Fruit fly (Drosophila melanogaster) whole organism, embryonic: ENCODE measurements around the gene CG1847.
A peak's percentile ranks its signal among the peaks of the same experiment; 100 is the strongest.

Experiments used
- Awh ChIP-seq: fragments of 200-800 bp; sonication (Bioruptor generic); IDR thresholded peaks from 2 replicates; pipeline ENCODE4, ENCODE4 v1.3.6; 2022; ENCODE audit warnings: missing biosample characterization, missing genetic modification characterization
- CG10267 ChIP-seq: fragments of 200-800 bp; sonication (Bioruptor generic); optimal IDR thresholded peaks from 2 replicates; lab custom pipeline; 2018; ENCODE audit warnings: missing biosample characterization, mild to moderate bottlenecking, missing genetic modification characterization, moderate library complexity
- CG11085 ChIP-seq: fragments of 200-800 bp; sonication (Bioruptor generic); IDR thresholded peaks from 2 replicates; pipeline ENCODE4 v1.3.6; 2022; ENCODE audit warnings: missing biosample characterization, missing genetic modification characterization
- CG11456 ChIP-seq: fragments of 200-800 bp; sonication (Bioruptor generic); IDR thresholded peaks from 3 replicates; pipeline ENCODE4 v1.3.6; 2022; ENCODE audit warnings: missing biosample characterization, missing genetic modification characterization
- CG11504 ChIP-seq: fragments of 200-800 bp; sonication (Bioruptor generic); optimal IDR thresholded peaks from 3 replicates; lab custom pipeline; 2019; ENCODE audit warnings: missing biosample characterization, mild to moderate bottlenecking, missing genetic modification characterization, moderate library complexity
- CG12155 ChIP-seq: fragments of 200-800 bp; sonication (Bioruptor generic); optimal IDR thresholded peaks from 3 replicates; lab custom pipeline; 2016; ENCODE audit warnings: missing biosample characterization, missing genetic modification characterization
- CG12942 ChIP-seq: fragments of 200-800 bp; sonication (Bioruptor generic); optimal IDR thresholded peaks from 3 replicates; lab custom pipeline; 2016; ENCODE audit warnings: missing biosample characterization, missing genetic modification characterization
- CG13287 ChIP-seq: fragments of 200-800 bp; sonication (Bioruptor generic); IDR thresholded peaks from 2 replicates; pipeline ENCODE4 v1.3.6; 2022; ENCODE audit warnings: missing biosample characterization, missing genetic modification characterization; ENCODE audit not compliant: partially characterized antibody
- CG14050 ChIP-seq: fragments of 200-800 bp; sonication (Bioruptor generic); IDR thresholded peaks from 3 replicates; pipeline ENCODE4 v1.3.6; 2022; ENCODE audit warnings: missing biosample characterization, missing genetic modification characterization
- CG1603 ChIP-seq: fragments of 200-800 bp; sonication (Bioruptor generic); optimal IDR thresholded peaks from 2 replicates; lab custom pipeline; 2019; ENCODE audit warnings: missing biosample characterization, mild to moderate bottlenecking, missing genetic modification characterization, moderate library complexity
- CG18764 ChIP-seq: fragments of 200-800 bp; sonication (Bioruptor generic); optimal IDR thresholded peaks from 3 replicates; lab custom pipeline; 2016; ENCODE audit warnings: missing biosample characterization, missing genetic modification characterization
- CG3065 ChIP-seq: fragments of 200-800 bp; sonication (Bioruptor generic); optimal IDR thresholded peaks from 2 replicates; lab custom pipeline; 2016; ENCODE audit warnings: missing biosample characterization, missing genetic modification characterization
- CG32532 ChIP-seq: fragments of 200-800 bp; sonication (Bioruptor generic); IDR thresholded peaks from 2 replicates; pipeline ENCODE4 v1.3.6; 2022; ENCODE audit warnings: missing biosample characterization, missing genetic modification characterization
- CG4404 ChIP-seq: fragments of 200-800 bp; sonication (Bioruptor generic); IDR thresholded peaks from 2 replicates; pipeline ENCODE4 v1.3.6; 2022; ENCODE audit warnings: missing biosample characterization, missing genetic modification characterization
- CG4617 ChIP-seq: fragments of 200-800 bp; sonication (Bioruptor generic); optimal IDR thresholded peaks from 3 replicates; lab custom pipeline; 2016; ENCODE audit warnings: missing biosample characterization, missing genetic modification characterization, borderline replicate concordance
- CG6683 ChIP-seq: fragments of 200-800 bp; sonication (Bioruptor generic); optimal IDR thresholded peaks from 2 replicates; lab custom pipeline; 2017; ENCODE audit warnings: missing biosample characterization, mild to moderate bottlenecking, missing genetic modification characterization, missing genetic modification reagents
- CG6689 ChIP-seq: fragments of 200-800 bp; sonication (Bioruptor generic); IDR thresholded peaks from 2 replicates; pipeline ENCODE4 v1.3.6; 2022; ENCODE audit warnings: missing biosample characterization, missing genetic modification characterization
- CG7372 ChIP-seq: fragments of 200-800 bp; sonication (Bioruptor generic); IDR thresholded peaks from 2 replicates; pipeline ENCODE4 v1.3.6; 2022; ENCODE audit warnings: missing biosample characterization, missing genetic modification characterization
- CG7745 ChIP-seq: fragments of 200-800 bp; sonication (Bioruptor generic); optimal IDR thresholded peaks from 2 replicates; lab custom pipeline; 2018; ENCODE audit warnings: missing biosample characterization, mild to moderate bottlenecking, missing genetic modification characterization, moderate library complexity
- CG7987 ChIP-seq: fragments of 200-800 bp; sonication (Bioruptor generic); optimal IDR thresholded peaks from 2 replicates; lab custom pipeline; 2018; ENCODE audit warnings: missing biosample characterization, mild to moderate bottlenecking, missing genetic modification characterization, moderate library complexity
- CG8281 ChIP-seq: fragments of 200-800 bp; sonication (Bioruptor generic); optimal IDR thresholded peaks from 2 replicates; lab custom pipeline; 2018; ENCODE audit warnings: missing biosample characterization, mild to moderate bottlenecking, missing genetic modification characterization, moderate library complexity
- CG9797 ChIP-seq: fragments of 200-800 bp; sonication (Bioruptor generic); optimal IDR thresholded peaks from 3 replicates; lab custom pipeline; 2018; ENCODE audit warnings: missing biosample characterization, mild to moderate bottlenecking, missing genetic modification characterization
- Elba2 ChIP-seq: fragments of 200-800 bp; sonication (Bioruptor generic); optimal IDR thresholded peaks from 3 replicates; lab custom pipeline; 2016; ENCODE audit warnings: missing biosample characterization, missing genetic modification characterization
- Lpt ChIP-seq: fragments of >200 bp; optimal IDR thresholded peaks from 2 replicates; lab custom pipeline; 2018; ENCODE audit warnings: missing biosample characterization, missing genetic modification characterization
- Mad ChIP-seq: fragments of 200-800 bp; sonication (Bioruptor generic); optimal IDR thresholded peaks from 2 replicates; lab custom pipeline; 2016; ENCODE audit warnings: missing biosample characterization, missing genetic modification characterization
- NK7.1 ChIP-seq: fragments of 200-800 bp; sonication (Bioruptor generic); optimal IDR thresholded peaks from 3 replicates; lab custom pipeline; 2016; ENCODE audit warnings: missing biosample characterization, missing genetic modification characterization
- Six4 ChIP-seq: fragments of 200-800 bp; sonication (Bioruptor generic); optimal IDR thresholded peaks from 2 replicates; lab custom pipeline; 2016; ENCODE audit warnings: missing biosample characterization, missing genetic modification characterization
- Sox102F ChIP-seq: fragments of 200-800 bp; sonication (Bioruptor generic); optimal IDR thresholded peaks from 2 replicates; lab custom pipeline; 2018; ENCODE audit warnings: missing biosample characterization, mild to moderate bottlenecking, missing genetic modification characterization, moderate library complexity
- Taf1 ChIP-seq: fragments of 200-800 bp; sonication (Bioruptor generic); IDR thresholded peaks from 2 replicates; pipeline ENCODE4 v1.3.6; 2022; ENCODE audit warnings: missing biosample characterization, missing genetic modification characterization
- Usf ChIP-seq: fragments of 200-800 bp; sonication (Bioruptor generic); optimal IDR thresholded peaks from 2 replicates; lab custom pipeline; 2017; ENCODE audit warnings: missing genotype, missing biosample characterization, missing genetic modification characterization
- Vsx1 ChIP-seq: fragments of 200-800 bp; sonication (Bioruptor generic); optimal IDR thresholded peaks from 2 replicates; lab custom pipeline; 2017; ENCODE audit warnings: missing biosample characterization, mild to moderate bottlenecking, missing genetic modification characterization, missing genetic modification reagents
- YL-1 ChIP-seq: fragments of 200-800 bp; sonication (Bioruptor generic); optimal IDR thresholded peaks from 3 replicates; lab custom pipeline; 2017; ENCODE audit warnings: missing biosample characterization, mild to moderate bottlenecking, missing genetic modification characterization
- bab2 ChIP-seq: fragments of 200-800 bp; sonication (Bioruptor generic); optimal IDR thresholded peaks from 2 replicates; lab custom pipeline; 2016; ENCODE audit warnings: missing biosample characterization, missing genetic modification characterization
- btn ChIP-seq: fragments of 200-800 bp; sonication (Bioruptor generic); optimal IDR thresholded peaks from 2 replicates; lab custom pipeline; 2016; ENCODE audit warnings: missing biosample characterization, missing genetic modification characterization
- cato ChIP-seq: fragments of 200-800 bp; sonication (Bioruptor generic); optimal IDR thresholded peaks from 2 replicates; lab custom pipeline; 2016; ENCODE audit warnings: missing biosample characterization, missing genetic modification characterization, borderline replicate concordance
- crp ChIP-seq, 2 experiments: fragments of 200-800 bp; sonication (Bioruptor generic); optimal IDR thresholded peaks; 2 replicates in 1 of 2; 3 replicates in 1 of 2; lab custom pipeline; 2017; ENCODE audit warnings: missing biosample characterization in 2 of 2, missing genetic modification characterization in 2 of 2, mild to moderate bottlenecking in 1 of 2, moderate library complexity in 1 of 2
- dati ChIP-seq: fragments of 200-800 bp; sonication (Bioruptor generic); IDR thresholded peaks from 2 replicates; pipeline ENCODE4 v1.3.6; 2022; ENCODE audit warnings: missing biosample characterization, missing genetic modification characterization
- dpn ChIP-seq, 2 experiments: fragments of 200-800 bp; sonication (Bioruptor generic); optimal IDR thresholded peaks; 3 replicates each; lab custom pipeline; 2016; ENCODE audit warnings: missing biosample characterization in 2 of 2, missing genetic modification characterization in 2 of 2
- kni ChIP-seq: fragments of 200-800 bp; sonication (Bioruptor generic); optimal IDR thresholded peaks from 3 replicates; lab custom pipeline; 2017; ENCODE audit warnings: mild to moderate bottlenecking, missing biosample characterization, missing genetic modification reagents, missing genetic modification characterization
- luna ChIP-seq: fragments of 200-800 bp; sonication (Bioruptor generic); optimal IDR thresholded peaks from 2 replicates; lab custom pipeline; 2016; ENCODE audit warnings: missing biosample characterization, missing genetic modification characterization
- onecut ChIP-seq: fragments of 200-800 bp; sonication (Bioruptor generic); IDR thresholded peaks from 2 replicates; pipeline ENCODE4 v1.3.6; 2022; ENCODE audit warnings: missing biosample characterization, missing genetic modification characterization
- pan ChIP-seq, 4 experiments: fragments of >200 bp in 3 of 4; fragments of 200-800 bp in 1 of 4; sonication (Bioruptor generic) in 1 of 4; optimal IDR thresholded peaks in 3 of 4; IDR thresholded peaks in 1 of 4; 2 replicates each; pipeline versions ENCODE4 v1.3.6 to Lab custom; 2017 to 2022; ENCODE audit warnings: missing biosample characterization in 2 of 4, missing genetic modification characterization in 2 of 4, mixed read lengths in 1 of 4
- phol ChIP-seq: fragments of 200-800 bp; sonication (Bioruptor generic); optimal IDR thresholded peaks from 3 replicates; lab custom pipeline; 2018; ENCODE audit warnings: missing biosample characterization, mild to moderate bottlenecking, missing genetic modification characterization, moderate library complexity
- pita ChIP-seq: fragments of 200-800 bp; sonication (Bioruptor generic); optimal IDR thresholded peaks from 2 replicates; lab custom pipeline; 2017; ENCODE audit warnings: missing biosample characterization, mild to moderate bottlenecking, missing genetic modification characterization
- sc ChIP-seq, 3 experiments: fragments of >200 bp in 2 of 3; fragments of 200-800 bp in 1 of 3; sonication (Bioruptor generic) in 1 of 3; optimal IDR thresholded peaks; 2 replicates in 2 of 3; 3 replicates in 1 of 3; lab custom pipeline; 2017; ENCODE audit warnings: mild to moderate bottlenecking in 1 of 3, missing biosample characterization in 1 of 3, missing genetic modification characterization in 1 of 3, missing genetic modification reagents in 1 of 3
- stwl ChIP-seq: fragments of 200-800 bp; sonication (Bioruptor generic); optimal IDR thresholded peaks from 3 replicates; lab custom pipeline; 2018; ENCODE audit warnings: missing biosample characterization, mild to moderate bottlenecking, missing genetic modification characterization, moderate library complexity
- tio ChIP-seq: fragments of 200-800 bp; sonication (Bioruptor generic); optimal IDR thresholded peaks from 2 replicates; lab custom pipeline; 2017; ENCODE audit warnings: missing biosample characterization, missing genetic modification characterization, inconsistent platforms
- tll ChIP-seq, 2 experiments: fragments of 200-800 bp in 1 of 2; fragments of >200 bp in 1 of 2; sonication (Bioruptor generic) in 1 of 2; optimal IDR thresholded peaks; 2 replicates each; lab custom pipeline; 2017 to 2019; ENCODE audit warnings: missing biosample characterization in 2 of 2, missing genetic modification characterization in 2 of 2, mild to moderate bottlenecking in 1 of 2, moderate library complexity in 1 of 2
- wek ChIP-seq: fragments of 200-800 bp; sonication (Bioruptor generic); optimal IDR thresholded peaks from 3 replicates; lab custom pipeline; 2018; ENCODE audit warnings: missing biosample characterization, mild to moderate bottlenecking, missing genetic modification characterization, moderate library complexity

Gene CG1847

dm6 chrX:11891682-11892179, 22.8 kb downstream of the CG1847 start, which contains the start of gene sicily (continued):
- TF ChIP-seq CG14050 (GFP tag; lab: Robert Waterston, UW) (no peak), CG7745 (tag; lab: Kevin White, UChicago) (no peak), CG13287 (GFP tag; lab: Robert Waterston, UW) (peak; percentile 51), YL-1 (GFP tag; lab: Kevin White, UChicago) (peak; percentile 12), Taf1 (GFP tag; lab: Robert Waterston, UW) (no peak), pita (GFP tag; lab: Kevin White, UChicago) (no peak), CG12942 (GFP tag; lab: Kevin White, UChicago) (no peak), Usf (no peak), Sox102F (GFP tag; lab: Kevin White, UChicago) (no peak), CG11085 (GFP tag; lab: Robert Waterston, UW) (no peak), CG4617 (GFP tag; lab: Kevin White, UChicago) (no peak), CG18764 (no peak), wek (GFP tag; lab: Kevin White, UChicago) (peak; percentile 100), sc (optimal IDR thresholded peaks at IDR 0.05; lab: Kevin White, UChicago) (no peak), sc (GFP tag; optimal IDR thresholded peaks at IDR 0.05; lab: Kevin White, UChicago) (no peak), Six4 (no peak), kni (GFP tag; lab: Kevin White, UChicago) (no peak), CG3065 (GFP tag; lab: Kevin White, UChicago) (no peak), Awh (GFP tag; lab: Robert Waterston, UW) (0 out of 2 replicates have a peak, but pooled peaks have one; percentile 30), Vsx1 (no peak), crp (GFP tag; optimal IDR thresholded peaks at IDR 0.05; lab: Kevin White, UChicago) (peak; percentile 69 to 95), dpn (GFP tag; optimal IDR thresholded peaks at IDR 0.05; lab: Kevin White, UChicago) (no peak), dati (no peak), Mad (GFP tag; lab: Kevin White, UChicago) (no peak), CG11504 (no peak), luna (no peak), CG7987 (GFP tag; lab: Kevin White, UChicago) (peak; percentile 1), CG6689 (GFP tag; lab: Robert Waterston, UW) (no peak), onecut (GFP tag; lab: Robert Waterston, UW) (no peak), CG1603 (tag; lab: Kevin White, UChicago) (no peak), CG10267 (tag; lab: Kevin White, UChicago) (peak; percentile 33), CG12155 (GFP tag; lab: Kevin White, UChicago) (no peak), Lpt (GFP tag; lab: Kevin White, UChicago) (no peak), CG9797 (GFP tag; lab: Kevin White, UChicago) (peak; percentile 25), NK7.1 (GFP tag; lab: Kevin White, UChicago) (no peak), CG7372 (GFP tag; lab: Robert Waterston, UW) (no peak), tio (GFP tag; lab: Kevin White, UChicago) (no peak), cato (no peak), stwl (tag; lab: Kevin White, UChicago) (peak; percentile 39), bab2 (GFP tag; lab: Kevin White, UChicago) (no peak), pan (optimal IDR thresholded peaks at IDR 0.05; lab: Kevin White, UChicago) (no peak), pan (GFP tag; optimal IDR thresholded peaks at IDR 0.05 in 1 of 2, IDR thresholded peaks at IDR 0.05 in 1 of 2) (no peak), CG11456 (GFP tag; lab: Robert Waterston, UW) (no peak), CG6683 (GFP tag; lab: Kevin White, UChicago) (no peak), CG8281 (tag; lab: Kevin White, UChicago) (no peak), CG32532 (peak; percentile 23; the same call in 1 of the 2 replicates), btn (GFP tag; lab: Kevin White, UChicago) (no peak), CG4404 (no peak), tll (GFP tag; optimal IDR thresholded peaks at IDR 0.05; lab: Kevin White, UChicago) (no peak), Elba2 (no peak), phol (tag; lab: Kevin White, UChicago) (peak; percentile 19)
